Fruit fly (Drosophila melanogaster) whole organism, embryonic: ENCODE measurements around the gene CG16758.

Experiments
- CG17328 ChIP-seq: fragments of 200-800 bp; sonication (Bioruptor generic); IDR thresholded peaks from 2 replicates; pipeline ENCODE4 v1.3.6; 2022; ENCODE audit warnings: missing biosample characterization, missing genetic modification characterization
- CG33213 ChIP-seq: fragments of 200-800 bp; sonication (Bioruptor generic); optimal IDR thresholded peaks from 3 replicates; lab custom pipeline; 2016; ENCODE audit warnings: missing biosample characterization, missing genetic modification characterization
- CG4360 ChIP-seq: fragments of 200-800 bp; sonication (Bioruptor generic); IDR thresholded peaks from 2 replicates; pipeline ENCODE4 v1.3.6; 2022; ENCODE audit warnings: missing biosample characterization, missing genetic modification characterization
- Hr3 ChIP-seq: fragments of 200-800 bp; sonication (Bioruptor generic); optimal IDR thresholded peaks from 3 replicates; lab custom pipeline; 2016; ENCODE audit warnings: missing biosample characterization, missing genetic modification characterization
- ash1 ChIP-seq: fragments of 200-800 bp; sonication (Bioruptor generic); optimal IDR thresholded peaks from 2 replicates; lab custom pipeline; 2018; ENCODE audit warnings: missing biosample characterization, mild to moderate bottlenecking, missing genetic modification characterization
- chinmo ChIP-seq: fragments of 200-800 bp; sonication (Bioruptor generic); IDR thresholded peaks from 4 replicates; pipeline ENCODE4 v1.3.6; 2022; ENCODE audit warnings: missing biosample characterization, missing genetic modification characterization; ENCODE audit not compliant: partially characterized antibody
- chn ChIP-seq: fragments of 200-800 bp; sonication (Bioruptor generic); optimal IDR thresholded peaks from 2 replicates; lab custom pipeline; 2016; ENCODE audit warnings: missing biosample characterization, missing genetic modification characterization
- crp ChIP-seq, 2 experiments: fragments of 200-800 bp; sonication (Bioruptor generic); optimal IDR thresholded peaks; 2 replicates in 1 of 2; 3 replicates in 1 of 2; lab custom pipeline; 2017; ENCODE audit warnings: missing biosample characterization in 2 of 2, missing genetic modification characterization in 2 of 2, mild to moderate bottlenecking in 1 of 2, moderate library complexity in 1 of 2
- yki ChIP-seq: fragments of >200 bp; optimal IDR thresholded peaks from 3 replicates; lab custom pipeline; 2018
- z ChIP-seq: fragments of 200-800 bp; sonication (Bioruptor generic); IDR thresholded peaks from 3 replicates; pipeline ENCODE4 v1.3.6; 2022; ENCODE audit warnings: missing biosample characterization, missing genetic modification characterization

DNA sequence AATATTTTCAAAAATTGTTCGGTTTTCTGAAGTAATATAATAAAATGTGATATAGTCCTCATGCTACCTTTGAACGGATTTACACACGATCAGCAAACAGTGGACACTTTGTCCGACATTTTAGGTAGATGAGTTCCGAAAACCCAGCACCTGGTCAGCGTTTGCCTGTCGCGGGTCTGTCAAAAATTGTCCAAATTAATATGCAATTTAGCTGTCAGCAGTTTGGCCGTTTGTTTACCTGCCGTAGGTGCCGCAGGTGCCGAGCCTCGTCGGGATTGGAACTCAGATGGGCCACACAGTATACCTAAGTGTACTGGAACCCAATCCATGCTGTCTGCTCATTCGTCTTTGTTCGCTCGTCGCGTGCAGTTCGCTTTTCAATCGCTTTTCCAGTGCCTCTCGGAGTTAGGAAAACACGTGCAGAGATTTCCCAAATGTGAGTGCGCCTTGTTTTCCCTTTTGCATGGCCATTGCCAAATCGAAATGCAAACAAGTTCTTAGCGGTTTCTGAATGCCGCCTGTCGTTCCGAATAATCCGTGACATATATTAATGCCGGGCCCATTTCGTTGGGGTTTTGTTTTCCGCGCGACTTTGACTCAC is 20.4 kb downstream of the CG16758 start:
- TF ChIP-seq Hr3 (GFP tag; lab: Kevin White, UChicago) (no peak), yki (lab: Kevin White, UChicago) (no peak), chinmo (GFP tag; lab: Robert Waterston, UW) (no peak), CG4360 (GFP tag; lab: Robert Waterston, UW) (no peak), ash1 (no peak), chn (GFP tag; lab: Kevin White, UChicago) (no peak), CG33213 (GFP tag; lab: Kevin White, UChicago) (no peak), CG17328 (GFP tag; lab: Robert Waterston, UW) (no peak), crp (GFP tag; optimal IDR thresholded peaks at IDR 0.05; lab: Kevin White, UChicago) (no peak), z (GFP tag; lab: Robert Waterston, UW) (no peak)
